Worm (Caenorhabditis elegans) whole organism, L1 larva: ENCODE data around the gene F20B6.9.

Source experiments
- C04F5.9 ChIP-seq: sonication (generic microtip); optimal IDR thresholded peaks from 2 replicates; lab custom pipeline; 2016; ENCODE audit warnings: missing genetic modification characterization, missing compliant biosample characterization
- F16B12.6 ChIP-seq: fragments of 150-350 bp; optimal IDR thresholded peaks from 2 replicates; lab custom pipeline; 2014; ENCODE audit warnings: missing biosample characterization, missing genetic modification characterization
- aha-1 ChIP-seq: fragments of 150-350 bp; optimal IDR thresholded peaks from 2 replicates; lab custom pipeline; 2014; ENCODE audit warnings: missing biosample characterization, missing genetic modification characterization
- aly-2 ChIP-seq: fragments of 150-350 bp; optimal IDR thresholded peaks from 2 replicates; lab custom pipeline; 2014; ENCODE audit warnings: missing biosample characterization, missing genetic modification characterization
- blmp-1 ChIP-seq: fragments of 150-350 bp; optimal IDR thresholded peaks from 2 replicates; lab custom pipeline; 2014; ENCODE audit warnings: missing biosample characterization, missing genetic modification characterization
- ceh-8 ChIP-seq: fragments of 200-800 bp; sonication (Bioruptor generic); optimal IDR thresholded peaks from 2 replicates; lab custom pipeline; 2018; ENCODE audit warnings: mild to moderate bottlenecking, missing genetic modification characterization, moderate library complexity, missing compliant biosample characterization
- ceh-82 ChIP-seq, 3 experiments: fragments of 150-350 bp in 1 of 3; sonication (generic microtip) in 2 of 3; optimal IDR thresholded peaks; 2 replicates each; lab custom pipeline; 2014 to 2017; ENCODE audit warnings: missing biosample characterization in 3 of 3, missing genetic modification characterization in 3 of 3
- ceh-88 ChIP-seq: fragments of 200-800 bp; sonication (Bioruptor generic); IDR thresholded peaks from 2 replicates; pipeline ENCODE4 v1.3.6; 2022; ENCODE audit warnings: missing genetic modification characterization, missing compliant biosample characterization
- ceh-90 ChIP-seq: sonication (generic microtip); optimal IDR thresholded peaks from 2 replicates; lab custom pipeline; 2016; ENCODE audit warnings: missing genetic modification characterization, missing compliant biosample characterization
- ces-1 ChIP-seq: fragments of 150-350 bp; optimal IDR thresholded peaks from 2 replicates; lab custom pipeline; 2014; ENCODE audit warnings: missing biosample characterization, missing genetic modification reagents, missing genetic modification characterization
- dsc-1 ChIP-seq: sonication (generic microtip); optimal IDR thresholded peaks from 2 replicates; lab custom pipeline; 2016; ENCODE audit warnings: mild to moderate bottlenecking, missing genetic modification characterization, missing compliant biosample characterization
- efl-1 ChIP-seq, 4 experiments: fragments of 150-350 bp; optimal IDR thresholded peaks in 3 of 4; peaks in 1 of 4; 1 replicate in 1 of 4; 2 replicates in 3 of 4; lab custom pipeline; 2014; ENCODE audit warnings: missing biosample characterization in 2 of 4, missing genetic modification characterization in 2 of 4, missing genetic modification reagents in 2 of 4
- egl-13 ChIP-seq: sonication (generic microtip); optimal IDR thresholded peaks from 2 replicates; lab custom pipeline; 2016; ENCODE audit warnings: missing genotype, missing genetic modification reagents, missing genetic modification characterization, missing compliant biosample characterization
- egl-27 ChIP-seq, 2 experiments: fragments of 150-350 bp in 1 of 2; sonication (generic microtip); optimal IDR thresholded peaks; 3 replicates each; lab custom pipeline; 2017 to 2018; ENCODE audit warnings: missing biosample characterization in 2 of 2, missing genetic modification characterization in 2 of 2, missing genetic modification reagents in 2 of 2
- elt-2 ChIP-seq: sonication (generic microtip); optimal IDR thresholded peaks from 2 replicates; lab custom pipeline; 2016; ENCODE audit warnings: missing genetic modification characterization, mild to moderate bottlenecking, inconsistent platforms, missing compliant biosample characterization, missing genetic modification reagents
- ets-5 ChIP-seq: fragments of 200-800 bp; sonication (Bioruptor generic); IDR thresholded peaks from 2 replicates; pipeline ENCODE4 v1.3.6; 2022; ENCODE audit warnings: missing genetic modification characterization, missing compliant biosample characterization
- fkh-10 ChIP-seq: sonication (generic microtip); optimal IDR thresholded peaks from 2 replicates; lab custom pipeline; 2017; ENCODE audit warnings: missing biosample characterization, missing genetic modification reagents, missing genetic modification characterization
- fos-1 ChIP-seq: fragments of 150-350 bp; optimal IDR thresholded peaks from 2 replicates; lab custom pipeline; 2014; ENCODE audit warnings: missing biosample characterization, missing genetic modification characterization
- hlh-17 ChIP-seq: fragments of 200-800 bp; sonication (Bioruptor generic); optimal IDR thresholded peaks from 2 replicates; lab custom pipeline; 2018; ENCODE audit warnings: missing genetic modification characterization, mild to moderate bottlenecking, missing compliant biosample characterization, moderate library complexity, borderline replicate concordance
- hlh-4 ChIP-seq: sonication (generic microtip); optimal IDR thresholded peaks from 2 replicates; lab custom pipeline; 2016; ENCODE audit warnings: mild to moderate bottlenecking, missing genetic modification characterization, missing compliant biosample characterization
- irx-1 ChIP-seq: sonication (generic microtip); optimal IDR thresholded peaks from 2 replicates; lab custom pipeline; 2016; ENCODE audit warnings: missing genetic modification characterization, missing compliant biosample characterization
- jun-1 ChIP-seq: fragments of 150-350 bp; optimal IDR thresholded peaks from 2 replicates; lab custom pipeline; 2014; ENCODE audit warnings: missing biosample characterization, missing genetic modification reagents, missing genetic modification characterization
- lin-14 ChIP-seq: fragments of 200-800 bp; sonication (Bioruptor generic); optimal IDR thresholded peaks from 2 replicates; lab custom pipeline; 2018; ENCODE audit warnings: mild to moderate bottlenecking, missing genetic modification characterization, moderate library complexity, missing compliant biosample characterization
- lin-15B ChIP-seq: fragments of 150-350 bp; sonication (generic microtip); optimal IDR thresholded peaks from 3 replicates; lab custom pipeline; 2014; ENCODE audit warnings: missing biosample characterization, missing genetic modification characterization
- lin-35 ChIP-seq, 2 experiments: fragments of 150-350 bp; optimal IDR thresholded peaks; 2 replicates each; lab custom pipeline; 2014; ENCODE audit warnings: missing biosample characterization in 2 of 2, missing genetic modification characterization in 2 of 2, missing genetic modification reagents in 2 of 2
- lsy-2 ChIP-seq, 2 experiments: fragments of 150-350 bp; optimal IDR thresholded peaks; 2 replicates each; lab custom pipeline; 2014; ENCODE audit warnings: missing biosample characterization in 2 of 2, missing genetic modification characterization in 2 of 2
- mdl-1 ChIP-seq, 2 experiments: fragments of 150-350 bp; optimal IDR thresholded peaks; 2 replicates each; lab custom pipeline; 2014 to 2017; ENCODE audit warnings: missing biosample characterization in 2 of 2, missing genetic modification characterization in 2 of 2, inconsistent platforms in 1 of 2
- nhr-20 ChIP-seq: sonication (generic microtip); optimal IDR thresholded peaks from 2 replicates; lab custom pipeline; 2016; ENCODE audit warnings: mild to moderate bottlenecking, missing genetic modification characterization, missing compliant biosample characterization
- nhr-237 ChIP-seq: fragments of 150-350 bp; optimal IDR thresholded peaks from 2 replicates; lab custom pipeline; 2014; ENCODE audit warnings: missing biosample characterization, missing genetic modification characterization
- nhr-28 ChIP-seq: fragments of 150-350 bp; optimal IDR thresholded peaks from 2 replicates; lab custom pipeline; 2014; ENCODE audit warnings: missing biosample characterization, missing genetic modification characterization
- nhr-47 ChIP-seq: sonication (generic microtip); optimal IDR thresholded peaks from 2 replicates; lab custom pipeline; 2016; ENCODE audit warnings: mild to moderate bottlenecking, missing genetic modification characterization, moderate library complexity, missing compliant biosample characterization
- nhr-71 ChIP-seq: sonication (generic microtip); optimal IDR thresholded peaks from 2 replicates; lab custom pipeline; 2016; ENCODE audit warnings: mild to moderate bottlenecking, missing genetic modification characterization, moderate library complexity, missing compliant biosample characterization
- nhr-76 ChIP-seq: sonication (generic microtip); optimal IDR thresholded peaks from 2 replicates; lab custom pipeline; 2017; ENCODE audit warnings: missing biosample characterization, missing genetic modification characterization
- nhr-84 ChIP-seq: sonication (generic microtip); optimal IDR thresholded peaks from 2 replicates; lab custom pipeline; 2017; ENCODE audit warnings: missing biosample characterization, missing genetic modification characterization
- pqm-1 ChIP-seq: sonication (generic microtip); optimal IDR thresholded peaks from 3 replicates; lab custom pipeline; 2017; ENCODE audit warnings: missing biosample characterization, missing genetic modification characterization
- snpc-4 ChIP-seq: fragments of 150-350 bp; optimal IDR thresholded peaks from 2 replicates; lab custom pipeline; 2014; ENCODE audit warnings: missing biosample characterization, missing genetic modification characterization
- snu-23 ChIP-seq: sonication (generic microtip); optimal IDR thresholded peaks from 2 replicates; lab custom pipeline; 2016; ENCODE audit warnings: missing genetic modification characterization, missing compliant biosample characterization
- sox-4 ChIP-seq: sonication (generic microtip); optimal IDR thresholded peaks from 2 replicates; lab custom pipeline; 2016; ENCODE audit warnings: missing genetic modification characterization, missing compliant biosample characterization
- sptf-1 ChIP-seq: fragments of 150-350 bp; optimal IDR thresholded peaks from 2 replicates; lab custom pipeline; 2014; ENCODE audit warnings: missing biosample characterization, missing genetic modification characterization
- sup-37 ChIP-seq: fragments of 200-800 bp; sonication (Bioruptor generic); optimal IDR thresholded peaks from 2 replicates; lab custom pipeline; 2018; ENCODE audit warnings: mild to moderate bottlenecking, missing genetic modification characterization, missing compliant biosample characterization
- tbx-2 ChIP-seq: sonication (generic microtip); optimal IDR thresholded peaks from 2 replicates; lab custom pipeline; 2016; ENCODE audit warnings: missing genetic modification characterization, missing compliant biosample characterization
- tlp-1 ChIP-seq: fragments of 150-350 bp; optimal IDR thresholded peaks from 2 replicates; lab custom pipeline; 2014; ENCODE audit warnings: missing biosample characterization, missing genetic modification characterization
- unc-30 ChIP-seq: sonication (generic microtip); optimal IDR thresholded peaks from 2 replicates; lab custom pipeline; 2017; ENCODE audit warnings: missing biosample characterization, missing genetic modification characterization
- unc-62 ChIP-seq: fragments of 150-350 bp; optimal IDR thresholded peaks from 2 replicates; lab custom pipeline; 2014; ENCODE audit warnings: missing biosample characterization, missing genetic modification reagents, missing genetic modification characterization
- zag-1 ChIP-seq: fragments of 150-350 bp; optimal IDR thresholded peaks from 2 replicates; lab custom pipeline; 2014; ENCODE audit warnings: missing biosample characterization, missing genetic modification characterization
- zip-4 ChIP-seq: fragments of 200-800 bp; sonication (Bioruptor generic); optimal IDR thresholded peaks from 2 replicates; lab custom pipeline; 2018; ENCODE audit warnings: mild to moderate bottlenecking, missing genetic modification characterization, moderate library complexity, missing compliant biosample characterization
- ztf-4 ChIP-seq: fragments of 150-350 bp; optimal IDR thresholded peaks from 2 replicates; lab custom pipeline; 2014; ENCODE audit warnings: missing biosample characterization, missing genetic modification characterization

Gene F20B6.9

ce11 chrX:4254782-4255181 lies 47.5 kb upstream of the F20B6.9 start, which contains the start of gene taf-11.1 (continued):
- TF ChIP-seq snu-23 (GFP tag; lab: Kevin White, UChicago), result peak; percentile 49
- no peak for TF ChIP-seq C04F5.9 (tag; lab: Kevin White, UChicago)
- no peak for TF ChIP-seq ceh-82 (tag; optimal IDR thresholded peaks at IDR 0.05; lab: Kevin White, UChicago)
- no peak for TF ChIP-seq aly-2 (tag; lab: Kevin White, UChicago)
- TF ChIP-seq hlh-17, result no peak
- TF ChIP-seq ets-5, result no peak
- no peak for TF ChIP-seq egl-13 (tag; lab: Kevin White, UChicago)
- TF ChIP-seq fos-1, result no peak
- TF ChIP-seq nhr-76 (tag; lab: Kevin White, UChicago), result no peak
- TF ChIP-seq nhr-237 (tag; lab: Kevin White, UChicago), result no peak
- TF ChIP-seq ceh-90, result no peak
- TF ChIP-seq lin-14 (GFP tag; lab: Kevin White, UChicago), result peak; percentile 67
- peak; percentile 30 for TF ChIP-seq F16B12.6 (tag; lab: Kevin White, UChicago)
- TF ChIP-seq jun-1, result no peak
- no peak for TF ChIP-seq unc-30
- no peak for TF ChIP-seq sptf-1
- TF ChIP-seq lsy-2 (tag; optimal IDR thresholded peaks at IDR 0.05; lab: Kevin White, UChicago), result peak in 1 of 2 experiments; percentile 24
- no peak for TF ChIP-seq pqm-1 (tag; lab: Kevin White, UChicago)
- TF ChIP-seq ceh-8 (GFP tag; lab: Kevin White, UChicago), result no peak
- TF ChIP-seq fkh-10 (GFP tag; lab: Kevin White, UChicago), result no peak

- no peak for TF ChIP-seq efl-1 (optimal IDR thresholded peaks at IDR 0.05; lab: Kevin White, UChicago)
- TF ChIP-seq efl-1 (GFP tag; optimal IDR thresholded peaks at IDR 0.05 in 1 of 2; lab: Kevin White, UChicago), result peak in 1 of 2 experiments; percentile 55
- TF ChIP-seq zip-4 (GFP tag; lab: Kevin White, UChicago), result no peak
Measured at ce11 chrX:4252047-4252446, 44.8 kb upstream of the F20B6.9 start, which contains the start of gene srv-5. srv-5 (plus strand) TSS chrX:4252347.

- TF ChIP-seq dsc-1 (tag; lab: Kevin White, UChicago), result no peak
- TF ChIP-seq nhr-47 (tag; lab: Kevin White, UChicago), result no peak
- TF ChIP-seq nhr-76 (tag; lab: Kevin White, UChicago), result no peak
- TF ChIP-seq ceh-90, result no peak
- TF ChIP-seq tlp-1 (tag; lab: Kevin White, UChicago), result no peak
- TF ChIP-seq irx-1 (tag; lab: Kevin White, UChicago), result no peak
- TF ChIP-seq zip-4 (GFP tag; lab: Kevin White, UChicago), result no peak
- TF ChIP-seq sox-4 (tag; lab: Kevin White, UChicago), result no peak
- no peak for TF ChIP-seq blmp-1 (tag; lab: Kevin White, UChicago)
- TF ChIP-seq hlh-4, result no peak
- TF ChIP-seq elt-2, result no peak
- no peak for TF ChIP-seq lin-15B (tag; lab: Kevin White, UChicago)
- TF ChIP-seq unc-30, result no peak
- TF ChIP-seq unc-62 (GFP tag; lab: Kevin White, UChicago), result no peak
- TF ChIP-seq zag-1, result no peak
- no peak for TF ChIP-seq ceh-82 (tag; optimal IDR thresholded peaks at IDR 0.05; lab: Kevin White, UChicago)
- TF ChIP-seq lin-35 (GFP tag; optimal IDR thresholded peaks at IDR 0.05; lab: Kevin White, UChicago), result no peak
- TF ChIP-seq nhr-84 (tag; lab: Kevin White, UChicago), result no peak
- no peak for TF ChIP-seq fkh-10 (GFP tag; lab: Kevin White, UChicago)
- TF ChIP-seq ces-1 (GFP tag; lab: Kevin White, UChicago), result no peak
Measured at ce11 chrX:4248949-4249348, 41.7 kb upstream of the F20B6.9 start, which contains the start of gene hlh-13. hlh-13 (plus strand) TSS chrX:4249249.

ce11 chrX:4248417-4248816 lies 41.1 kb upstream of the F20B6.9 start:
- TF ChIP-seq snpc-4 (tag; lab: Kevin White, UChicago) (no peak), nhr-20 (tag; lab: Kevin White, UChicago) (peak; percentile 13), nhr-71 (tag; lab: Kevin White, UChicago) (peak; percentile 26), jun-1 (no peak), elt-2 (peak; percentile 34), tbx-2 (tag; lab: Kevin White, UChicago) (no peak), egl-13 (tag; lab: Kevin White, UChicago) (no peak), sup-37 (GFP tag; lab: Kevin White, UChicago) (no peak), ces-1 (GFP tag; lab: Kevin White, UChicago) (no peak), fkh-10 (GFP tag; lab: Kevin White, UChicago) (no peak), snu-23 (GFP tag; lab: Kevin White, UChicago) (peak; percentile 9), nhr-237 (tag; lab: Kevin White, UChicago) (no peak), nhr-28 (tag; lab: Kevin White, UChicago) (no peak), unc-62 (GFP tag; lab: Kevin White, UChicago) (no peak), ztf-4 (no peak), aha-1 (tag; lab: Kevin White, UChicago) (no peak), ceh-88 (no peak), egl-27 (tag; optimal IDR thresholded peaks at IDR 0.05; lab: Kevin White, UChicago) (no peak), ets-5 (no peak), lin-14 (GFP tag; lab: Kevin White, UChicago) (peak; percentile 30), dsc-1 (tag; lab: Kevin White, UChicago) (no peak), mdl-1 (tag; optimal IDR thresholded peaks at IDR 0.05; lab: Kevin White, UChicago) (no peak)
